Fruit fly (Drosophila melanogaster) whole organism, wandering third instar larva: Measurements from ENCODE around the gene Col4a1.

ENCODE experiments used
- Abd-B ChIP-seq: fragments of >200 bp; optimal IDR thresholded peaks from 2 replicates; lab custom pipeline; 2017; ENCODE audit warnings: missing biosample characterization, missing genetic modification characterization
- CG32264 ChIP-seq: fragments of 200-800 bp; sonication (Bioruptor generic); optimal IDR thresholded peaks from 2 replicates; lab custom pipeline; 2016; ENCODE audit warnings: missing biosample characterization, missing genetic modification characterization
- CG9705 ChIP-seq: fragments of 200-800 bp; sonication (Bioruptor generic); optimal IDR thresholded peaks from 2 replicates; lab custom pipeline; 2018; ENCODE audit warnings: missing biosample characterization, mild to moderate bottlenecking, missing genetic modification characterization
- CrebA ChIP-seq: fragments of 200-800 bp; sonication (Bioruptor generic); optimal IDR thresholded peaks from 2 replicates; lab custom pipeline; 2016; ENCODE audit warnings: missing biosample characterization, mild to moderate bottlenecking, missing genetic modification characterization, borderline replicate concordance
- Dfd ChIP-seq: fragments of >200 bp; optimal IDR thresholded peaks from 2 replicates; lab custom pipeline; 2017; ENCODE audit warnings: missing biosample characterization, missing genetic modification characterization
- Dif ChIP-seq: fragments of 200-275, 200-300 bp; sonication (Bioruptor generic); optimal IDR thresholded peaks from 2 replicates; lab custom pipeline; 2018; ENCODE audit warnings: missing biosample characterization, missing genetic modification characterization; ENCODE audit not compliant: partially characterized antibody
- GATAd ChIP-seq: sonication (Bioruptor generic); optimal IDR thresholded peaks from 2 replicates; lab custom pipeline; 2016; ENCODE audit warnings: missing biosample characterization, missing genetic modification characterization
- HLH106 ChIP-seq: fragments of 200-800 bp; optimal IDR thresholded peaks from 3 replicates; lab custom pipeline; 2019; ENCODE audit warnings: missing biosample characterization, mild to moderate bottlenecking, missing genetic modification characterization, moderate library complexity
- Hnf4 ChIP-seq: fragments of 200-800 bp; sonication (Bioruptor generic); optimal IDR thresholded peaks from 2 replicates; lab custom pipeline; 2016; ENCODE audit warnings: missing biosample characterization, mild to moderate bottlenecking, missing genetic modification characterization
- Hr78 ChIP-seq: fragments of >200 bp; optimal IDR thresholded peaks from 2 replicates; lab custom pipeline; 2017; ENCODE audit warnings: missing biosample characterization, missing genetic modification characterization
- Hr83 ChIP-seq: fragments of 200-300 bp; sonication (Bioruptor generic); optimal IDR thresholded peaks from 2 replicates; lab custom pipeline; 2016; ENCODE audit warnings: missing biosample characterization, mild to moderate bottlenecking, missing genetic modification characterization, moderate library complexity; ENCODE audit not compliant: poor library complexity, severe bottlenecking
- Jra ChIP-seq: sonication (Bioruptor generic); optimal IDR thresholded peaks from 2 replicates; lab custom pipeline; 2016; ENCODE audit warnings: missing biosample characterization, missing genetic modification characterization
- Mio ChIP-seq: sonication (Bioruptor generic); optimal IDR thresholded peaks from 2 replicates; lab custom pipeline; 2016; ENCODE audit warnings: missing biosample characterization, missing genetic modification characterization
- Myc ChIP-seq: fragments of >200 bp; optimal IDR thresholded peaks from 2 replicates; lab custom pipeline; 2017
- N ChIP-seq: fragments of >200 bp; optimal IDR thresholded peaks from 2 replicates; lab custom pipeline; 2018; ENCODE audit warnings: missing biosample characterization, missing external identifiers, missing genetic modification characterization
- OdsH ChIP-seq: fragments of 200-800 bp; sonication (Bioruptor generic); optimal IDR thresholded peaks from 2 replicates; lab custom pipeline; 2016; ENCODE audit warnings: missing biosample characterization, mild to moderate bottlenecking, missing genetic modification characterization
- Rel ChIP-seq, 2 experiments: fragments of 200-800 bp; sonication (Bioruptor generic) in 1 of 2; optimal IDR thresholded peaks; 2 replicates in 1 of 2; 3 replicates in 1 of 2; lab custom pipeline; 2016 to 2019; ENCODE audit warnings: mild to moderate bottlenecking in 2 of 2, missing biosample characterization in 2 of 2, missing genetic modification characterization in 2 of 2, moderate library complexity in 1 of 2
- Sp1 ChIP-seq: fragments of 200-800 bp; sonication (Bioruptor generic); optimal IDR thresholded peaks from 3 replicates; lab custom pipeline; 2019; ENCODE audit warnings: missing biosample characterization, mild to moderate bottlenecking, missing genetic modification characterization, moderate library complexity
- Vsx2 ChIP-seq: fragments of 200-300, 225-300 bp; sonication (Bioruptor generic); optimal IDR thresholded peaks from 2 replicates; lab custom pipeline; 2018; ENCODE audit warnings: missing biosample characterization, missing genetic modification characterization; ENCODE audit not compliant: partially characterized antibody
- br ChIP-seq: fragments of 200-800 bp; sonication (Bioruptor generic); optimal IDR thresholded peaks from 2 replicates; lab custom pipeline; 2016; ENCODE audit warnings: missing biosample characterization, missing genetic modification characterization
- brk ChIP-seq: fragments of 200-800 bp; sonication (Bioruptor generic); optimal IDR thresholded peaks from 2 replicates; lab custom pipeline; 2016; ENCODE audit warnings: missing biosample characterization, mild to moderate bottlenecking, missing genetic modification characterization
- dl ChIP-seq, 2 experiments: fragments of 175-275, 200-275 bp in 1 of 2; fragments of 200-275 bp in 1 of 2; sonication (Bioruptor generic); optimal IDR thresholded peaks; lab custom pipeline; 2018; ENCODE audit warnings: mild to moderate bottlenecking in 2 of 2, missing biosample characterization in 2 of 2, missing genetic modification characterization in 2 of 2, moderate library complexity in 2 of 2; ENCODE audit not compliant: partially characterized antibody in 2 of 2, insufficient read depth in 1 of 2
- dmrt93B ChIP-seq: fragments of 200-800 bp; sonication (Bioruptor generic); optimal IDR thresholded peaks from 2 replicates; lab custom pipeline; 2018; ENCODE audit warnings: missing biosample characterization, mild to moderate bottlenecking, missing genetic modification characterization
- dsf ChIP-seq: sonication (Bioruptor generic); optimal IDR thresholded peaks from 2 replicates; lab custom pipeline; 2016; ENCODE audit warnings: missing biosample characterization, missing genetic modification characterization, borderline replicate concordance
- ey ChIP-seq: fragments of 200-800 bp; sonication (Bioruptor generic); optimal IDR thresholded peaks from 2 replicates; lab custom pipeline; 2016; ENCODE audit warnings: missing biosample characterization, missing genetic modification characterization
- foxo ChIP-seq, 2 experiments: fragments of 200-800 bp; sonication (Bioruptor generic); optimal IDR thresholded peaks; 2 replicates in 1 of 2; 3 replicates in 1 of 2; lab custom pipeline; 2016 to 2017; ENCODE audit warnings: missing biosample characterization in 2 of 2, missing genetic modification characterization in 2 of 2
- fru ChIP-seq: fragments of 200-800 bp; sonication (Bioruptor generic); optimal IDR thresholded peaks from 3 replicates; lab custom pipeline; 2016; ENCODE audit warnings: missing biosample characterization, mild to moderate bottlenecking, missing genetic modification characterization
- h ChIP-seq: fragments of 200-800 bp; sonication (Bioruptor generic); optimal IDR thresholded peaks from 3 replicates; lab custom pipeline; 2016; ENCODE audit warnings: missing biosample characterization, mild to moderate bottlenecking, missing genetic modification characterization
- jim ChIP-seq: fragments of 175-275, 200-325 bp; sonication (Bioruptor generic); optimal IDR thresholded peaks from 2 replicates; lab custom pipeline; 2016; ENCODE audit warnings: missing biosample characterization, mild to moderate bottlenecking, missing genetic modification characterization
- lola ChIP-seq: fragments of >200 bp; optimal IDR thresholded peaks from 2 replicates; lab custom pipeline; 2017; ENCODE audit warnings: missing biosample characterization, missing genetic modification characterization
- pan ChIP-seq: fragments of >200 bp; optimal IDR thresholded peaks from 2 replicates; lab custom pipeline; 2017
- psq ChIP-seq: fragments of 200-800 bp; sonication (Bioruptor generic); optimal IDR thresholded peaks from 3 replicates; lab custom pipeline; 2017; ENCODE audit warnings: missing biosample characterization, mild to moderate bottlenecking, missing genetic modification characterization, moderate library complexity
- rgr ChIP-seq: fragments of 200-800 bp; sonication (Bioruptor generic); optimal IDR thresholded peaks from 3 replicates; lab custom pipeline; 2016; ENCODE audit warnings: missing biosample characterization, mild to moderate bottlenecking, missing genetic modification characterization
- sage ChIP-seq: fragments of 200-800 bp; sonication (Bioruptor generic); optimal IDR thresholded peaks from 2 replicates; lab custom pipeline; 2016; ENCODE audit warnings: missing biosample characterization, mild to moderate bottlenecking, missing genetic modification characterization
- sv ChIP-seq: fragments of 200-800 bp; sonication (Bioruptor generic); optimal IDR thresholded peaks from 3 replicates; lab custom pipeline; 2016; ENCODE audit warnings: missing biosample characterization, missing genetic modification characterization
- tai ChIP-seq: sonication (Bioruptor generic); optimal IDR thresholded peaks from 2 replicates; lab custom pipeline; 2016; ENCODE audit warnings: missing biosample characterization, missing genetic modification characterization
- usp ChIP-seq: fragments of >200 bp; optimal IDR thresholded peaks from 2 replicates; lab custom pipeline; 2017; ENCODE audit warnings: missing biosample characterization, missing genetic modification characterization
- woc ChIP-seq: sonication (Bioruptor generic); optimal IDR thresholded peaks from 2 replicates; lab custom pipeline; 2016; ENCODE audit warnings: missing biosample characterization, mild to moderate bottlenecking, missing genetic modification characterization

Gene Col4a1

DNA sequence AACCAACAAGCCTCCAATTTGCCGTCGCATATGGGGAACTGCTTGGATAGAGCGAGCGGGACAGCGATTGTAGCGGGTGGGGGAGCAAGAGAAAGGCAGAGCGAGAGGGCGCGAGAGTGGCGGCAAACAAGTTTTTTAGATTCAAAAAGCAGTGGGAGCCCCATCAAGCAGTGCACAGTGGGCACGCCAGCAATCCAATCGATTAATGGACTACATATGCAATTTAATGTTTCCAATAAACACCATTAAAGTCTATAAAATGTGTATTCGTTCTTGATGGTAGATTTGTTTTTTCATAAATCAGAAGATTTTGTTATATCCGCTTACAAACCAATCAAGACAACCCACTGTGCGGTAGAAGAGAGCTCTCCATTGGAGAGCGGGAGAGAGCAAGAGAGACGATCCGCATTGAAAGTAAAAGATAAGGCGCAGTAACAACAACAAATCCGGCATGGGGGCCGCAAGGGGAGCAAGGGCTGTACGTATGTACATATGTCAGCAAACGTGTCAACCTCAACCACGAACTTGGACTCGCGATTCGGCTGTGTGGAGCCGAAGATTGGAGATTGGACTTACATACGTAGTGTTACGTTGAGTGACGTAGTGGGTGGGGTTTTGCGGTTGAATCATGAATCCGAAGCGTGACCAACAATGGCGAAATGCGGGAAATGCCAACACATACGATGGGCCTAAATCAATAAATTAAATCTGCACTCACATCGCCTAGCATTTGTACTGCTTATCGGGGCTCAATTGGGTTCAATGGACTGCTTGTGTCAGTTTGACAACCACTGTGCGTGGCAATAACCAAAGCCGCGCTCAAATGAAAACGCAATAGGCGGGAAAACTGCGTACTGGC is 31.8 kb upstream of the Col4a1 start:
- peak; percentile 88 for TF ChIP-seq N (GFP tag; lab: Kevin White, UChicago)
- peak; percentile 99 for TF ChIP-seq br (GFP tag; lab: Kevin White, UChicago)
- TF ChIP-seq pan (lab: Kevin White, UChicago) = no peak
- peak; percentile 98 for TF ChIP-seq OdsH (GFP tag; lab: Kevin White, UChicago)
- no peak for TF ChIP-seq jim
- TF ChIP-seq tai (GFP tag; lab: Kevin White, UChicago) = peak; percentile 97
- peak; percentile 94 for TF ChIP-seq Dif (GFP tag; lab: Kevin White, UChicago)
- TF ChIP-seq Myc = peak; percentile 37
- TF ChIP-seq CG9705 = peak; percentile 96
- peak; percentile 94 for TF ChIP-seq brk
- peak; percentile 95 for TF ChIP-seq Rel (GFP tag; optimal IDR thresholded peaks at IDR 0.05; lab: Kevin White, UChicago)
- TF ChIP-seq Rel (tag; optimal IDR thresholded peaks at IDR 0.05; lab: Kevin White, UChicago) = peak; percentile 97
- peak; percentile 94 for TF ChIP-seq dsf (GFP tag; lab: Kevin White, UChicago)
- peak; percentile 99 for TF ChIP-seq h
- TF ChIP-seq lola (GFP tag; lab: Kevin White, UChicago) = no peak
- TF ChIP-seq Hr78 (GFP tag; lab: Kevin White, UChicago) = no peak
- TF ChIP-seq Abd-B (GFP tag; lab: Kevin White, UChicago) = no peak
- peak; percentile 98 for TF ChIP-seq CG32264 (GFP tag; lab: Kevin White, UChicago)
- peak; percentile 97 to 99 for TF ChIP-seq foxo (GFP tag; optimal IDR thresholded peaks at IDR 0.05; lab: Kevin White, UChicago)
- peak; percentile 94 for TF ChIP-seq GATAd (GFP tag; lab: Kevin White, UChicago)
- TF ChIP-seq usp (GFP tag; lab: Kevin White, UChicago) = no peak
- TF ChIP-seq sage (GFP tag; lab: Kevin White, UChicago) = peak; percentile 96
- TF ChIP-seq psq (GFP tag; lab: Kevin White, UChicago) = peak; percentile 95
- TF ChIP-seq HLH106 (tag; lab: Kevin White, UChicago) = peak; percentile 98
- no peak for TF ChIP-seq Dfd
- peak; percentile 98 for TF ChIP-seq Hnf4 (GFP tag; lab: Kevin White, UChicago)
- TF ChIP-seq Jra (GFP tag; lab: Kevin White, UChicago) = peak; percentile 97
- TF ChIP-seq Hr83 (GFP tag; lab: Kevin White, UChicago) = peak; percentile 92
- TF ChIP-seq rgr (GFP tag; lab: Kevin White, UChicago) = peak; percentile 99
- peak; percentile 69 for TF ChIP-seq Vsx2 (GFP tag; lab: Kevin White, UChicago)
- peak; percentile 92 for TF ChIP-seq Mio (GFP tag; lab: Kevin White, UChicago)
- peak; percentile 98 for TF ChIP-seq sv (GFP tag; lab: Kevin White, UChicago)
- TF ChIP-seq dl (GFP tag; optimal IDR thresholded peaks at IDR 0.05; lab: Kevin White, UChicago; ENCODE audit: insufficient read depth in 1 of 2, partially characterized antibody in 2 of 2) = peak; percentile 80 to 91
- TF ChIP-seq woc (GFP tag; lab: Kevin White, UChicago) = peak; percentile 99
- peak; percentile 100 for TF ChIP-seq fru (GFP tag; lab: Kevin White, UChicago)
- peak; percentile 98 for TF ChIP-seq dmrt93B
- TF ChIP-seq Sp1 = peak; percentile 98
- peak; percentile 95 for TF ChIP-seq CrebA (GFP tag; lab: Kevin White, UChicago)
- TF ChIP-seq ey (GFP tag; lab: Kevin White, UChicago) = peak; percentile 99

DNA sequence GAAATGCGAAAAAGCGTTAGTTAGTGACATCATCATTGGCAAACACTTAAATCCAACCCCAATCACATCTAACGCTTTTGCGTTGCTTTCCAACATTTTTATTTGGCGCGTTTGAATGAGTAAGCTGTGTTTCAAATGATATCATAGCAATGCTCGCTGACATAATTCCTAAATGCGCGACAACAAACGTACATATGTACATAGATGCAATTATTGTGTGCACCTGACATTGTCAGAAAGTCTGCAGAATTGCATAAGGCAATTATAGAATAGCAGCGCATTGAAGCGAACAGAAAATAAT is 31.2 kb upstream of the Col4a1 start:
- TF ChIP-seq dmrt93B (no peak), Abd-B (GFP tag; lab: Kevin White, UChicago) (no peak), dsf (GFP tag; lab: Kevin White, UChicago) (no peak), Jra (GFP tag; lab: Kevin White, UChicago) (no peak), Sp1 (no peak), Myc (no peak), lola (GFP tag; lab: Kevin White, UChicago) (no peak), N (GFP tag; lab: Kevin White, UChicago) (no peak)
